Fruit fly (Drosophila melanogaster) whole organism, adult: ENCODE results near the gene Ctl2.

ENCODE experiments used
- CG12768 ChIP-seq: fragments of 200-800 bp; sonication (Bioruptor generic); optimal IDR thresholded peaks from 2 replicates; lab custom pipeline; 2017; ENCODE audit warnings: missing biosample characterization, missing genetic modification characterization, mild to moderate bottlenecking, moderate library complexity, missing genetic modification reagents
- CG14711 ChIP-seq: fragments of 200-800 bp; sonication (Bioruptor generic); optimal IDR thresholded peaks from 2 replicates; lab custom pipeline; 2018; ENCODE audit warnings: missing biosample characterization, mild to moderate bottlenecking, missing genetic modification characterization, moderate library complexity
- CG1620 ChIP-seq: fragments of 200-800 bp; sonication (Bioruptor generic); optimal IDR thresholded peaks from 2 replicates; lab custom pipeline; 2016; ENCODE audit warnings: missing biosample characterization, missing genetic modification characterization
- CG33017 ChIP-seq: fragments of 200-800 bp; sonication (Bioruptor generic); optimal IDR thresholded peaks from 2 replicates; lab custom pipeline; 2018; ENCODE audit warnings: missing biosample characterization, mild to moderate bottlenecking, missing genetic modification characterization, moderate library complexity
- CG7045 ChIP-seq: fragments of 200-800 bp; sonication (Bioruptor generic); optimal IDR thresholded peaks from 2 replicates; lab custom pipeline; 2017; ENCODE audit warnings: missing biosample characterization, mild to moderate bottlenecking, missing genetic modification characterization
- Clk ChIP-seq: fragments of 200-800 bp; sonication (Bioruptor generic); optimal IDR thresholded peaks from 2 replicates; lab custom pipeline; 2017; ENCODE audit warnings: missing biosample characterization, missing genetic modification characterization
- Crg-1 ChIP-seq: fragments of 200-800 bp; sonication (Bioruptor generic); optimal IDR thresholded peaks from 2 replicates; lab custom pipeline; 2016; ENCODE audit warnings: missing biosample characterization, missing genetic modification characterization
- Mnt ChIP-seq: fragments of 200-800 bp; sonication (Bioruptor generic); optimal IDR thresholded peaks from 2 replicates; lab custom pipeline; 2016; ENCODE audit warnings: missing biosample characterization, mild to moderate bottlenecking, missing genetic modification characterization
- bab1 ChIP-seq: fragments of 200-800 bp; sonication (Bioruptor generic); optimal IDR thresholded peaks from 3 replicates; lab custom pipeline; 2019; ENCODE audit warnings: missing biosample characterization, mild to moderate bottlenecking, missing genetic modification characterization, moderate library complexity
- cic ChIP-seq: fragments of 200-800 bp; sonication (Bioruptor generic); optimal IDR thresholded peaks from 2 replicates; lab custom pipeline; 2017; ENCODE audit warnings: missing biosample characterization, mild to moderate bottlenecking, missing genetic modification characterization, moderate library complexity
- kay ChIP-seq: fragments of 200-800 bp; sonication (Bioruptor generic); peaks from one replicate; lab custom pipeline; 2016; ENCODE audit warnings: missing biosample characterization, missing genetic modification characterization, borderline replicate concordance
- ovo ChIP-seq: fragments of 200-800 bp; sonication (Bioruptor generic); optimal IDR thresholded peaks from 2 replicates; lab custom pipeline; 2016; ENCODE audit warnings: missing biosample characterization, missing genetic modification characterization
- pad ChIP-seq: fragments of 200-800 bp; sonication (Bioruptor generic); optimal IDR thresholded peaks from 3 replicates; lab custom pipeline; 2017; ENCODE audit warnings: missing biosample characterization, missing genetic modification characterization, mild to moderate bottlenecking, moderate library complexity, missing genetic modification reagents
- tj ChIP-seq: fragments of 200-800 bp; sonication (Bioruptor generic); optimal IDR thresholded peaks from 3 replicates; lab custom pipeline; 2017; ENCODE audit warnings: missing biosample characterization, mild to moderate bottlenecking, missing genetic modification characterization, moderate library complexity

DNA sequence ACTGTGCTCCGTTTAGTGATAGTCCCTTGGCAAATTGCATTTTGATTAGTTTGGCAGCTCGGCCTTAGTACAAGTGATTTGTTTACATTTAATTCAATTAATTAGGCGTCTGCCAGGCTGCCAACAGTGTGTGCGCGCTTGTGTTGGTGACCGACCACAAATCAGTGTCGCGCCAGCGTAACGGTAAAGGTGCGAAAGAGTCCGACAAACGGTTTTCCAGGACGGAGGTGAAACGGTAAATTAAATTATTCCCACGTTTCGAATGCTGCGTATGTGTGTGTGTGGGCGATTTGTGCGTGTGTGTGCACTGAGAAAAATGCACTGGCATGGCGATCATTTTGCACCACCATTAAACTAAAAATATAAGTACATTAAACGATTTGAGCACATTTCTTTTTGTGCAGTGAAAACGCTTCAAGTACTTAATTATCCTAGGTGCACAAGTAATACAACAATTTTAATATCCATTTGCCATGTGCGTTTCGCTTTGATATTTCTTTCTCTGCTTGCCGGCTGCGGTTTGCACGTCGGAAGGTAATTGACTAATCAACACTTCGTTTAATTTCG is 15.9 kb downstream of the Ctl2 start:
- no peak for TF ChIP-seq cic (GFP tag; lab: Kevin White, UChicago)
- TF ChIP-seq ovo (GFP tag; lab: Kevin White, UChicago) = peak; percentile 96
- no peak for TF ChIP-seq CG14711
- TF ChIP-seq Crg-1 (GFP tag; lab: Kevin White, UChicago) = no peak
- TF ChIP-seq Clk = no peak
- TF ChIP-seq CG7045 (GFP tag; lab: Kevin White, UChicago) = no peak
- TF ChIP-seq tj (GFP tag; lab: Kevin White, UChicago) = no peak
- no peak for TF ChIP-seq Mnt
- peak; percentile 29 for TF ChIP-seq bab1 (GFP tag; lab: Kevin White, UChicago)
- no peak for TF ChIP-seq CG33017 (tag; lab: Kevin White, UChicago)
- TF ChIP-seq CG1620 = no peak
- peak; percentile 45 for TF ChIP-seq CG12768 (GFP tag; lab: Kevin White, UChicago)
- TF ChIP-seq kay (GFP tag; lab: Kevin White, UChicago) = no peak
- TF ChIP-seq pad (GFP tag; lab: Kevin White, UChicago) = peak; percentile 68
